Fruit fly (Drosophila melanogaster): ENCODE results near the gene CG42713.
A peak's percentile ranks its signal among the peaks of the same experiment; 100 is the strongest.

CG42713 gene

dm6 chr2L:8845931-8846330, 45.3 kb upstream of the CG42713 start (continued):
- TF ChIP-seq CkIIα-i1 (GFP tag; IDR thresholded peaks at IDR 0.05): no peak
- peak; percentile 78 for TF ChIP-seq CG30431 (GFP tag; optimal IDR thresholded peaks at IDR 0.05)
- peak; percentile 73 for TF ChIP-seq CG1647 (GFP tag; optimal IDR thresholded peaks at IDR 0.05)
- no peak for TF ChIP-seq dysf (GFP tag; IDR thresholded peaks at IDR 0.05)
- no peak for TF ChIP-seq toy (GFP tag; IDR thresholded peaks at IDR 0.05)
- no peak for TF ChIP-seq ro (GFP tag; IDR thresholded peaks at IDR 0.05)
- peak; percentile 92 for TF ChIP-seq ac (GFP tag; optimal IDR thresholded peaks at IDR 0.05)
- peak; percentile 86 for TF ChIP-seq Neu2 (GFP tag; optimal IDR thresholded peaks at IDR 0.05; ENCODE audit: borderline replicate concordance)
- TF ChIP-seq Oli (tag; optimal IDR thresholded peaks at IDR 0.05): peak; percentile 29
- TF ChIP-seq CG11247 (GFP tag; IDR thresholded peaks at IDR 0.05): peak; percentile 79
- no peak for TF ChIP-seq NFAT (GFP tag; IDR thresholded peaks at IDR 0.05)
- peak; percentile 31 for TF ChIP-seq pb (GFP tag; optimal IDR thresholded peaks at IDR 0.05)
- peak in 1 of 2 experiments; percentile 33 for TF ChIP-seq Hr78 (GFP tag; optimal IDR thresholded peaks at IDR 0.05)
- peak; percentile 66 for TF ChIP-seq CG12155 (GFP tag; optimal IDR thresholded peaks at IDR 0.05)
- TF ChIP-seq YL-1 (GFP tag; optimal IDR thresholded peaks at IDR 0.05): peak; percentile 95
- no peak for TF ChIP-seq hth (optimal IDR thresholded peaks at IDR 0.05)
- TF ChIP-seq br (optimal IDR thresholded peaks at IDR 0.05): no peak
- peak; percentile 86 for TF ChIP-seq CG1602 (GFP tag; optimal IDR thresholded peaks at IDR 0.05)
- TF ChIP-seq D19B (GFP tag; optimal IDR thresholded peaks at IDR 0.05): peak; percentile 24
- TF ChIP-seq seq (GFP tag; IDR thresholded peaks at IDR 0.05): peak; percentile 44; the same call in 1 of the 2 replicates
- TF ChIP-seq ci (GFP tag; IDR thresholded peaks at IDR 0.05): peak; percentile 83
- TF ChIP-seq lab (GFP tag; optimal IDR thresholded peaks at IDR 0.05): peak; percentile 87
- peak; percentile 56 for TF ChIP-seq CG18764 (GFP tag; optimal IDR thresholded peaks at IDR 0.05)
- peak; percentile 49 for TF ChIP-seq B-H2 (GFP tag; optimal IDR thresholded peaks at IDR 0.05)
- no peak for TF ChIP-seq jigr1 (GFP tag; IDR thresholded peaks at IDR 0.05)
- peak; percentile 71 for TF ChIP-seq CG12391 (tag; optimal IDR thresholded peaks at IDR 0.05)
- peak; percentile 40 for TF ChIP-seq ERR (GFP tag; optimal IDR thresholded peaks at IDR 0.05)
- peak; percentile 93 for TF ChIP-seq sim (GFP tag; IDR thresholded peaks at IDR 0.05)
- TF ChIP-seq CG31441 (GFP tag; IDR thresholded peaks at IDR 0.05): peak; percentile 43; the same call in 1 of the 2 replicates
- TF ChIP-seq Opbp (GFP tag; IDR thresholded peaks at IDR 0.05; ENCODE audit: partially characterized antibody): no peak
- TF ChIP-seq z (GFP tag; IDR thresholded peaks at IDR 0.05): peak; percentile 65; the same call in 2 of the 3 replicates
- peak; percentile 72 for TF ChIP-seq tup (GFP tag; optimal IDR thresholded peaks at IDR 0.05)
- TF ChIP-seq fd3F (GFP tag; optimal IDR thresholded peaks at IDR 0.05): peak; percentile 9
- TF ChIP-seq dm (GFP tag; optimal IDR thresholded peaks at IDR 0.05): peak; percentile 41
- 0 out of 3 replicates have a peak, but pooled peaks have one; percentile 10 for TF ChIP-seq gce (GFP tag; IDR thresholded peaks at IDR 0.05)
- TF ChIP-seq Abd-B (GFP tag; optimal IDR thresholded peaks at IDR 0.05): no peak
- peak; percentile 67 for TF ChIP-seq Asciz (GFP tag; optimal IDR thresholded peaks at IDR 0.05)
- TF ChIP-seq CG14014 (GFP tag; IDR thresholded peaks at IDR 0.05): peak; percentile 51; the same call in 1 of the 2 replicates
- TF ChIP-seq bsh (GFP tag; optimal IDR thresholded peaks at IDR 0.05): peak in 1 of 2 experiments; percentile 82
- TF ChIP-seq luna (GFP tag; optimal IDR thresholded peaks at IDR 0.05): no peak
- peak; percentile 76 for TF ChIP-seq oc (tag; optimal IDR thresholded peaks at IDR 0.05)
- peak; percentile 49 for TF ChIP-seq mam (GFP tag; optimal IDR thresholded peaks at IDR 0.05)
- TF ChIP-seq ash1 (GFP tag; optimal IDR thresholded peaks at IDR 0.05): peak; percentile 4
- no peak for TF ChIP-seq lmd (GFP tag; IDR thresholded peaks at IDR 0.05)
- peak; percentile 37; the same call in 1 of the 2 replicates for TF ChIP-seq CG5953 (GFP tag; IDR thresholded peaks at IDR 0.05)
- TF ChIP-seq Sry-δ (GFP tag; optimal IDR thresholded peaks at IDR 0.05): peak; percentile 29
- TF ChIP-seq CG3065 (GFP tag; optimal IDR thresholded peaks at IDR 0.05): peak; percentile 85
- TF ChIP-seq CG1832 (GFP tag; optimal IDR thresholded peaks at IDR 0.05): no peak
- peak; percentile 37 for TF ChIP-seq CG7839 (tag; optimal IDR thresholded peaks at IDR 0.05)
- TF ChIP-seq CG10209 (GFP tag; optimal IDR thresholded peaks at IDR 0.05): peak; percentile 91
- TF ChIP-seq Mes4 (GFP tag; optimal IDR thresholded peaks at IDR 0.05): peak; percentile 91
- TF ChIP-seq tgo (GFP tag; IDR thresholded peaks at IDR 0.05): peak; percentile 34; the same call in 1 of the 3 replicates

Measured in whole organism, embryonic.